Worm (Caenorhabditis elegans) whole organism, L2 larva: ENCODE data around the gene B0303.7.

Source experiments
- elt-3 ChIP-seq: sonication (generic microtip); optimal IDR thresholded peaks from 2 replicates; lab custom pipeline; 2017; ENCODE audit warnings: missing biosample characterization, missing genetic modification characterization
- ztf-4 ChIP-seq: fragments of 150-350 bp; optimal IDR thresholded peaks from 2 replicates; lab custom pipeline; 2014; ENCODE audit warnings: missing biosample characterization, missing genetic modification characterization

ce11 chrIII:8684421-8684820, 9.0 kb upstream of the B0303.7 start, which contains the start of gene anmt-1:
- TF ChIP-seq ztf-4 (tag; lab: Kevin White, UChicago) (no peak), elt-3 (tag; lab: Kevin White, UChicago) (no peak)
